Fruit fly (Drosophila melanogaster) whole organism, embryonic: ENCODE results near the gene CG14440.

Experiments
- Ada2b ChIP-seq: fragments of 200-800 bp; sonication (Bioruptor generic); IDR thresholded peaks from 2 replicates; pipeline ENCODE4 v1.3.6; 2022; ENCODE audit warnings: missing biosample characterization, missing genetic modification characterization
- B-H1 ChIP-seq: fragments of 200-800 bp; sonication (Bioruptor generic); IDR thresholded peaks from 3 replicates; pipeline ENCODE4 v1.3.6; 2022; ENCODE audit warnings: missing biosample characterization, missing genetic modification characterization
- Bdp1 ChIP-seq: fragments of 200-800 bp; sonication (Bioruptor generic); optimal IDR thresholded peaks from 3 replicates; lab custom pipeline; 2016; ENCODE audit warnings: missing biosample characterization, missing genetic modification characterization
- CG11456 ChIP-seq: fragments of 200-800 bp; sonication (Bioruptor generic); IDR thresholded peaks from 3 replicates; pipeline ENCODE4 v1.3.6; 2022; ENCODE audit warnings: missing biosample characterization, missing genetic modification characterization
- CG12219 ChIP-seq: fragments of 200-800 bp; sonication (Bioruptor generic); optimal IDR thresholded peaks from 3 replicates; lab custom pipeline; 2018; ENCODE audit warnings: missing biosample characterization, mild to moderate bottlenecking, missing genetic modification characterization
- CG1233 ChIP-seq: fragments of 200-800 bp; sonication (Bioruptor generic); optimal IDR thresholded peaks from 4 replicates; lab custom pipeline; 2018; ENCODE audit warnings: missing biosample characterization, mild to moderate bottlenecking, missing genetic modification characterization
- CG12744 ChIP-seq: fragments of 200-800 bp; sonication (Bioruptor generic); optimal IDR thresholded peaks from 2 replicates; lab custom pipeline; 2016; ENCODE audit warnings: missing biosample characterization, missing genetic modification characterization
- CG13287 ChIP-seq: fragments of 200-800 bp; sonication (Bioruptor generic); IDR thresholded peaks from 2 replicates; pipeline ENCODE4 v1.3.6; 2022; ENCODE audit warnings: missing biosample characterization, missing genetic modification characterization; ENCODE audit not compliant: partially characterized antibody
- CG13775 ChIP-seq: fragments of 200-800 bp; sonication (Bioruptor generic); optimal IDR thresholded peaks from 3 replicates; lab custom pipeline; 2017; ENCODE audit warnings: missing biosample characterization, mild to moderate bottlenecking, missing genetic modification characterization
- CG13894 ChIP-seq: fragments of 200-800 bp; sonication (Bioruptor generic); optimal IDR thresholded peaks from 3 replicates; lab custom pipeline; 2018; ENCODE audit warnings: missing biosample characterization, mild to moderate bottlenecking, missing genetic modification characterization, moderate library complexity
- CG16863 ChIP-seq: fragments of 200-800 bp; sonication (Bioruptor generic); optimal IDR thresholded peaks from 3 replicates; lab custom pipeline; 2016; ENCODE audit warnings: missing biosample characterization, missing genetic modification characterization
- CG30403 ChIP-seq: fragments of 200-800 bp; sonication (Bioruptor generic); optimal IDR thresholded peaks from 3 replicates; lab custom pipeline; 2016; ENCODE audit warnings: missing biosample characterization, missing genetic modification characterization
- CG7963 ChIP-seq: fragments of 200-800 bp; sonication (Bioruptor generic); IDR thresholded peaks from 3 replicates; pipeline ENCODE4 v1.3.6; 2022; ENCODE audit warnings: missing biosample characterization, missing genetic modification characterization; ENCODE audit not compliant: partially characterized antibody
- CG8281 ChIP-seq: fragments of 200-800 bp; sonication (Bioruptor generic); optimal IDR thresholded peaks from 2 replicates; lab custom pipeline; 2018; ENCODE audit warnings: missing biosample characterization, mild to moderate bottlenecking, missing genetic modification characterization, moderate library complexity
- CG9797 ChIP-seq: fragments of 200-800 bp; sonication (Bioruptor generic); optimal IDR thresholded peaks from 3 replicates; lab custom pipeline; 2018; ENCODE audit warnings: missing biosample characterization, mild to moderate bottlenecking, missing genetic modification characterization
- E2f2 ChIP-seq: fragments of 200-800 bp; sonication (Bioruptor generic); IDR thresholded peaks from 2 replicates; pipeline ENCODE4 v1.3.6; 2022; ENCODE audit warnings: missing biosample characterization, missing genetic modification characterization
- H15 ChIP-seq: fragments of 200-800 bp; sonication (Bioruptor generic); IDR thresholded peaks from 3 replicates; pipeline ENCODE4 v1.3.6; 2022; ENCODE audit warnings: missing biosample characterization, missing genetic modification characterization
- HLH54F ChIP-seq: fragments of 200-800 bp; sonication (Bioruptor generic); optimal IDR thresholded peaks from 3 replicates; lab custom pipeline; 2016; ENCODE audit warnings: missing biosample characterization, missing genetic modification characterization
- HLHmδ ChIP-seq: fragments of 200-800 bp; sonication (Bioruptor generic); optimal IDR thresholded peaks from 2 replicates; lab custom pipeline; 2018; ENCODE audit warnings: missing biosample characterization, mild to moderate bottlenecking, missing genetic modification characterization, moderate library complexity
- Hand ChIP-seq: fragments of 200-800 bp; sonication (Bioruptor generic); optimal IDR thresholded peaks from 2 replicates; lab custom pipeline; 2017; ENCODE audit warnings: mild to moderate bottlenecking, missing biosample characterization, missing genetic modification reagents, missing genetic modification characterization
- Lhr ChIP-seq: fragments of 200-800 bp; sonication (Bioruptor generic); optimal IDR thresholded peaks from 3 replicates; lab custom pipeline; 2017; ENCODE audit warnings: mild to moderate bottlenecking, missing biosample characterization, missing genetic modification reagents, missing genetic modification characterization
- Meics ChIP-seq: fragments of 200-800 bp; sonication (Bioruptor generic); optimal IDR thresholded peaks from 2 replicates; lab custom pipeline; 2017; ENCODE audit warnings: missing biosample characterization, mild to moderate bottlenecking, missing genetic modification characterization
- Neu2 ChIP-seq: fragments of 200-800 bp; sonication (Bioruptor generic); optimal IDR thresholded peaks from 3 replicates; lab custom pipeline; 2016; ENCODE audit warnings: missing biosample characterization, missing genetic modification characterization, borderline replicate concordance
- Oli ChIP-seq: fragments of 200-800 bp; sonication (Bioruptor generic); optimal IDR thresholded peaks from 2 replicates; lab custom pipeline; 2018; ENCODE audit warnings: missing biosample characterization, mild to moderate bottlenecking, missing genetic modification characterization, moderate library complexity
- Xrp1 ChIP-seq: fragments of 200-800 bp; sonication (Bioruptor generic); IDR thresholded peaks from 2 replicates; pipeline ENCODE4 v1.3.6; 2022; ENCODE audit warnings: missing biosample characterization, missing genetic modification characterization
- YL-1 ChIP-seq: fragments of 200-800 bp; sonication (Bioruptor generic); optimal IDR thresholded peaks from 3 replicates; lab custom pipeline; 2017; ENCODE audit warnings: missing biosample characterization, mild to moderate bottlenecking, missing genetic modification characterization
- amos ChIP-seq: fragments of 200-800 bp; sonication (Bioruptor generic); IDR thresholded peaks from 2 replicates; pipeline ENCODE4 v1.3.6; 2022; ENCODE audit warnings: missing biosample characterization, missing genetic modification characterization; ENCODE audit not compliant: partially characterized antibody
- ato ChIP-seq: fragments of 200-800 bp; sonication (Bioruptor generic); IDR thresholded peaks from 2 replicates; pipeline ENCODE4 v1.3.6; 2022; ENCODE audit warnings: missing biosample characterization, missing genetic modification characterization; ENCODE audit not compliant: partially characterized antibody
- az2 ChIP-seq: fragments of 200-800 bp; sonication (Bioruptor generic); optimal IDR thresholded peaks from 3 replicates; lab custom pipeline; 2016; ENCODE audit warnings: missing biosample characterization, missing genetic modification characterization
- cwo ChIP-seq: fragments of 200-800 bp; sonication (Bioruptor generic); optimal IDR thresholded peaks from 3 replicates; lab custom pipeline; 2017; ENCODE audit warnings: missing biosample characterization, missing genetic modification characterization, mild to moderate bottlenecking, moderate library complexity, missing genetic modification reagents
- dati ChIP-seq: fragments of 200-800 bp; sonication (Bioruptor generic); IDR thresholded peaks from 2 replicates; pipeline ENCODE4 v1.3.6; 2022; ENCODE audit warnings: missing biosample characterization, missing genetic modification characterization
- dmrt99B ChIP-seq: fragments of 200-800 bp; sonication (Bioruptor generic); optimal IDR thresholded peaks from 2 replicates; lab custom pipeline; 2018; ENCODE audit warnings: missing biosample characterization, mild to moderate bottlenecking, missing genetic modification characterization, moderate library complexity
- dpn ChIP-seq, 2 experiments: fragments of 200-800 bp; sonication (Bioruptor generic); optimal IDR thresholded peaks; 3 replicates each; lab custom pipeline; 2016; ENCODE audit warnings: missing biosample characterization in 2 of 2, missing genetic modification characterization in 2 of 2
- eve ChIP-seq, 2 experiments: fragments of >200 bp; optimal IDR thresholded peaks; 2 replicates each; lab custom pipeline; 2017; ENCODE audit warnings: missing biosample characterization in 2 of 2, missing genetic modification characterization in 2 of 2
- h ChIP-seq: fragments of >200 bp; optimal IDR thresholded peaks from 2 replicates; lab custom pipeline; 2017
- mam ChIP-seq: fragments of 200-800 bp; sonication (Bioruptor generic); optimal IDR thresholded peaks from 3 replicates; lab custom pipeline; 2016; ENCODE audit warnings: missing biosample characterization, missing genetic modification characterization
- mirr ChIP-seq: fragments of 200-800 bp; sonication (Bioruptor generic); optimal IDR thresholded peaks from 3 replicates; lab custom pipeline; 2018; ENCODE audit warnings: missing biosample characterization, mild to moderate bottlenecking, missing genetic modification characterization
- nom ChIP-seq: fragments of 200-800 bp; sonication (Bioruptor generic); optimal IDR thresholded peaks from 2 replicates; lab custom pipeline; 2017; ENCODE audit warnings: missing biosample characterization, missing genetic modification characterization, mild to moderate bottlenecking, moderate library complexity, missing genetic modification reagents
- row ChIP-seq: fragments of 200-800 bp; sonication (Bioruptor generic); IDR thresholded peaks from 3 replicates; pipeline ENCODE4 v1.3.6; 2022; ENCODE audit warnings: missing biosample characterization, missing genetic modification characterization
- scrt ChIP-seq: fragments of 200-800 bp; sonication (Bioruptor generic); optimal IDR thresholded peaks from 2 replicates; lab custom pipeline; 2018; ENCODE audit warnings: missing biosample characterization, mild to moderate bottlenecking, missing genetic modification characterization, moderate library complexity
- sens-2 ChIP-seq: fragments of 200-800 bp; sonication (Bioruptor generic); IDR thresholded peaks from 2 replicates; pipeline ENCODE4 v1.3.6; 2022; ENCODE audit warnings: missing biosample characterization, missing genetic modification characterization
- sima ChIP-seq: fragments of 200-800 bp; sonication (Bioruptor generic); optimal IDR thresholded peaks from 2 replicates; lab custom pipeline; 2016; ENCODE audit warnings: missing biosample characterization, missing genetic modification characterization
- sna ChIP-seq: fragments of 200-800 bp; sonication (Bioruptor generic); IDR thresholded peaks from 2 replicates; pipeline ENCODE4 v1.3.6; 2022; ENCODE audit warnings: missing biosample characterization, missing genetic modification characterization; ENCODE audit not compliant: partially characterized antibody
- so ChIP-seq: fragments of 200-800 bp; sonication (Bioruptor generic); IDR thresholded peaks from 3 replicates; pipeline ENCODE4 v1.3.6; 2022; ENCODE audit warnings: missing biosample characterization, missing genetic modification characterization
- sqz ChIP-seq: fragments of 200-800 bp; sonication (Bioruptor generic); optimal IDR thresholded peaks from 3 replicates; lab custom pipeline; 2018; ENCODE audit warnings: missing biosample characterization, mild to moderate bottlenecking, missing genetic modification characterization
- sug ChIP-seq: fragments of 200-800 bp; optimal IDR thresholded peaks from 2 replicates; lab custom pipeline; 2019; ENCODE audit warnings: missing biosample characterization, mild to moderate bottlenecking, missing genetic modification characterization, moderate library complexity
- zen2 ChIP-seq: fragments of 200-800 bp; sonication (Bioruptor generic); IDR thresholded peaks from 3 replicates; pipeline ENCODE4 v1.3.6; 2022; ENCODE audit warnings: missing biosample characterization, missing genetic modification characterization; ENCODE audit not compliant: partially characterized antibody
- zf30C ChIP-seq: fragments of 200-800 bp; sonication (Bioruptor generic); optimal IDR thresholded peaks from 3 replicates; lab custom pipeline; 2018; ENCODE audit warnings: missing biosample characterization, mild to moderate bottlenecking, missing genetic modification characterization
- zfh1 ChIP-seq: fragments of 200-800 bp; sonication (Bioruptor generic); IDR thresholded peaks from 3 replicates; pipeline ENCODE4 v1.3.6; 2022; ENCODE audit warnings: missing biosample characterization, missing genetic modification characterization

CG14440 gene

DNA sequence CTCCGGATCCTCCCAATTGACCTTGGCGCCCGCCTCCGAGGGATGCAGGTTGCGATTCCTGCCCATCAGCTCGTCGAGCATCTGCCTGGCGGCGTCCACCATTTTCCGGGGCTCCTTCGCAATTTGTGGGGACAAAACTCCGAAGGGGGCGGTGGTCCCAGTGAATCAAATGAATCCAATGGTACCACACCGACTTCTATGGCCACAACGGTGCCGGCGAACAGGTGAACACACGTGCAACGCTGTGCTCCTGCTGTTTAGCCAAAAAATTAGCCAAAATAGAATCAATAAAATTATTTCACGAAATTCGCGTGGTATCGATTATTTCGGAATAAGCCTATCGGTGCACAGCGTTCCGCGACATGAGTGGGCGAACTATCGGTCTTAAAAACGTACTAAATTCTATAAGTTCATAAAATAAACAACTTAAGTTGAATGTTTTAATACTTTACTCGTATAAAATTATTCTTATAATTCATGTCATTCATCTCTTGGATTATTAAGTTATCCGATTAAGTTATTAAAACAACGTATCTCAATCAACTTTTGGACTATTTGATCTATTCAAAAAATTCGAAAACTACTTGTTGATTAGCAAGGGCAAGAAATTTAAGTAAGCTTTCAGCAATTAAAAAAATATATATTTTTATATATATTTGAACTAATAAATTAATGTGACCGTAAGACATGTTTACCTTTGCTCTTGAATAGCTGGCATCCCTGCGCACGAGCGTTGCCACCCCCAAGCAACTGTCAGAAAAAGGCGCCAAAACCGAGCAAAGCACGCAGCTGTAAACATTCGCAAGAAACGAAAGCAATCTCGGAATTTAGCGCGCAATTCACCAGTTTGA, 24.5 kb downstream of the CG14440 start, which contains the start of the genes CG3198 and Mcm6 (continued):
- TF ChIP-seq Oli (tag; lab: Kevin White, UChicago) (no peak), amos (GFP tag; lab: Robert Waterston, UW) (peak; percentile 76), eve (GFP tag; optimal IDR thresholded peaks at IDR 0.05; lab: Kevin White, UChicago) (no peak), zfh1 (GFP tag; lab: Robert Waterston, UW) (no peak), zf30C (no peak), HLHmδ (GFP tag; lab: Kevin White, UChicago) (no peak), h (lab: Kevin White, UChicago) (no peak), scrt (GFP tag; lab: Kevin White, UChicago) (no peak), ato (GFP tag; lab: Robert Waterston, UW) (peak; percentile 44; the same call in 1 of the 2 replicates), CG30403 (GFP tag; lab: Kevin White, UChicago) (peak; percentile 11), zen2 (GFP tag; lab: Robert Waterston, UW) (peak; percentile 48; the same call in 1 of the 3 replicates), nom (GFP tag; lab: Kevin White, UChicago) (no peak), B-H1 (GFP tag; lab: Robert Waterston, UW) (no peak), mirr (GFP tag; lab: Kevin White, UChicago) (no peak), CG12744 (GFP tag; lab: Kevin White, UChicago) (no peak), CG13775 (peak; percentile 1), CG13287 (GFP tag; lab: Robert Waterston, UW) (peak; percentile 80), CG9797 (peak; percentile 61), row (peak; percentile 65), CG8281 (tag; lab: Kevin White, UChicago) (no peak), Hand (GFP tag; lab: Kevin White, UChicago) (no peak), CG12219 (GFP tag; lab: Kevin White, UChicago) (no peak), CG13894 (tag; lab: Kevin White, UChicago) (no peak), dati (GFP tag; lab: Robert Waterston, UW) (no peak), Ada2b (GFP tag; lab: Robert Waterston, UW) (no peak), sens-2 (GFP tag; lab: Robert Waterston, UW) (no peak), sug (tag; lab: Kevin White, UChicago) (peak; percentile 7), mam (GFP tag; lab: Kevin White, UChicago) (no peak), sna (GFP tag; lab: Robert Waterston, UW) (peak; percentile 62), CG7963 (GFP tag; lab: Robert Waterston, UW) (peak; percentile 54; the same call in 1 of the 3 replicates), Lhr (GFP tag; lab: Kevin White, UChicago) (no peak), dpn (GFP tag; optimal IDR thresholded peaks at IDR 0.05; lab: Kevin White, UChicago) (no peak), az2 (GFP tag; lab: Kevin White, UChicago) (no peak), sima (GFP tag; lab: Kevin White, UChicago) (no peak), CG11456 (GFP tag; lab: Robert Waterston, UW) (no peak), Meics (no peak), CG1233 (no peak), Xrp1 (no peak), CG16863 (GFP tag; lab: Kevin White, UChicago) (no peak), so (no peak), Neu2 (GFP tag; lab: Kevin White, UChicago) (no peak), E2f2 (GFP tag; lab: Robert Waterston, UW) (peak; percentile 82), dmrt99B (tag; lab: Kevin White, UChicago) (no peak), Bdp1 (no peak), sqz (no peak), YL-1 (GFP tag; lab: Kevin White, UChicago) (peak; percentile 34), H15 (no peak), cwo (GFP tag; lab: Kevin White, UChicago) (no peak), HLH54F (GFP tag; lab: Kevin White, UChicago) (no peak)
